Fruit fly (Drosophila melanogaster) whole organism, prepupa: ENCODE results near the gene CG12017.

Source experiments
- CG10669 ChIP-seq: fragments of 200-800 bp; sonication (Bioruptor generic); optimal IDR thresholded peaks from 3 replicates; lab custom pipeline; 2018; ENCODE audit warnings: missing biosample characterization, mild to moderate bottlenecking, missing genetic modification characterization, moderate library complexity
- CG11294 ChIP-seq: fragments of 200-800 bp; sonication (Bioruptor generic); IDR thresholded peaks from 2 replicates; pipeline ENCODE4 v1.3.6; 2022; ENCODE audit warnings: missing biosample characterization, missing genetic modification characterization
- CG11902 ChIP-seq: fragments of 200-800 bp; sonication (Bioruptor generic); optimal IDR thresholded peaks from 3 replicates; lab custom pipeline; 2016; ENCODE audit warnings: missing biosample characterization, missing genetic modification characterization
- CG15336 ChIP-seq: fragments of 200-800 bp; sonication (Bioruptor generic); IDR thresholded peaks from 2 replicates; pipeline ENCODE4 v1.3.6; 2022; ENCODE audit warnings: missing biosample characterization, missing genetic modification characterization
- CG1621 ChIP-seq: fragments of 200-800 bp; sonication (Bioruptor generic); optimal IDR thresholded peaks from 3 replicates; lab custom pipeline; 2018; ENCODE audit warnings: missing biosample characterization, mild to moderate bottlenecking, missing genetic modification characterization
- CG16779 ChIP-seq: fragments of 200-800 bp; sonication (Bioruptor generic); optimal IDR thresholded peaks from 3 replicates; lab custom pipeline; 2017; ENCODE audit warnings: missing biosample characterization, mild to moderate bottlenecking, missing genetic modification characterization
- CG31627 ChIP-seq: fragments of 200-800 bp; sonication (Bioruptor generic); optimal IDR thresholded peaks from 3 replicates; lab custom pipeline; 2016; ENCODE audit warnings: missing biosample characterization, missing genetic modification characterization
- CG32006 ChIP-seq: fragments of 200-800 bp; sonication (Bioruptor generic); optimal IDR thresholded peaks from 3 replicates; lab custom pipeline; 2017; ENCODE audit warnings: missing biosample characterization, mild to moderate bottlenecking, missing genetic modification characterization
- CG34406 ChIP-seq: fragments of 200-800 bp; sonication (Bioruptor generic); optimal IDR thresholded peaks from 3 replicates; lab custom pipeline; 2016; ENCODE audit warnings: missing biosample characterization, missing genetic modification characterization
- CG3919 ChIP-seq: fragments of 200-800 bp; sonication (Bioruptor generic); optimal IDR thresholded peaks from 3 replicates; lab custom pipeline; 2016; ENCODE audit warnings: missing biosample characterization, missing genetic modification characterization
- CG4318 ChIP-seq: fragments of 200-800 bp; sonication (Bioruptor generic); optimal IDR thresholded peaks from 3 replicates; lab custom pipeline; 2017; ENCODE audit warnings: missing biosample characterization, mild to moderate bottlenecking, missing genetic modification characterization
- CG6163 ChIP-seq: fragments of 200-800 bp; sonication (Bioruptor generic); IDR thresholded peaks from 3 replicates; pipeline ENCODE4 v1.3.6; 2022; ENCODE audit warnings: missing biosample characterization, missing genetic modification characterization
- CG6792 ChIP-seq: fragments of 200-800 bp; sonication (Bioruptor generic); optimal IDR thresholded peaks from 3 replicates; lab custom pipeline; 2016; ENCODE audit warnings: missing biosample characterization, missing genetic modification characterization
- CG6808 ChIP-seq: fragments of 200-800 bp; sonication (Bioruptor generic); optimal IDR thresholded peaks from 3 replicates; lab custom pipeline; 2017; ENCODE audit warnings: missing biosample characterization, missing genetic modification characterization, mild to moderate bottlenecking, moderate library complexity, missing genetic modification reagents
- CG7368 ChIP-seq: fragments of 200-800 bp; sonication (Bioruptor generic); optimal IDR thresholded peaks from 3 replicates; lab custom pipeline; 2016; ENCODE audit warnings: missing biosample characterization, missing genetic modification characterization
- CG8319 ChIP-seq: fragments of 200-800 bp; sonication (Bioruptor generic); optimal IDR thresholded peaks from 3 replicates; lab custom pipeline; 2016; ENCODE audit warnings: missing biosample characterization, missing genetic modification characterization
- CG8632 ChIP-seq: fragments of 200-800 bp; sonication (Bioruptor generic); optimal IDR thresholded peaks from 3 replicates; lab custom pipeline; 2016; ENCODE audit warnings: missing biosample characterization, missing genetic modification characterization
- Eip75B ChIP-seq: fragments of 200-800 bp; sonication (Bioruptor generic); optimal IDR thresholded peaks from 3 replicates; lab custom pipeline; 2016; ENCODE audit warnings: missing biosample characterization, missing genetic modification characterization
- Eip78C ChIP-seq: fragments of 200-800 bp; sonication (Bioruptor generic); peaks from one replicate; lab custom pipeline; 2016; ENCODE audit warnings: missing biosample characterization, missing genetic modification characterization
- Eip93F ChIP-seq: fragments of 200-800 bp; sonication (Bioruptor generic); optimal IDR thresholded peaks from 2 replicates; lab custom pipeline; 2016; ENCODE audit warnings: missing biosample characterization, mild to moderate bottlenecking, missing genetic modification characterization
- Ets96B ChIP-seq: fragments of 200-800 bp; optimal IDR thresholded peaks from 2 replicates; lab custom pipeline; 2019; ENCODE audit warnings: missing biosample characterization, mild to moderate bottlenecking, missing genetic modification characterization, moderate library complexity
- Gug ChIP-seq: fragments of 200-800 bp; sonication (Bioruptor generic); IDR thresholded peaks from 2 replicates; pipeline ENCODE4 v1.3.6; 2022; ENCODE audit warnings: missing biosample characterization, missing genetic modification characterization
- Hr38 ChIP-seq: sonication (Bioruptor generic); optimal IDR thresholded peaks from 2 replicates; lab custom pipeline; 2016; ENCODE audit warnings: missing biosample characterization, missing genetic modification characterization
- Hr4 ChIP-seq: fragments of 200-800 bp; sonication (Bioruptor generic); optimal IDR thresholded peaks from 3 replicates; lab custom pipeline; 2016; ENCODE audit warnings: missing biosample characterization, missing genetic modification characterization
- Lpt ChIP-seq: fragments of 200-800 bp; sonication (Bioruptor generic); optimal IDR thresholded peaks from 3 replicates; lab custom pipeline; 2016; ENCODE audit warnings: missing biosample characterization, missing genetic modification characterization
- Met ChIP-seq: fragments of 200-800 bp; sonication (Bioruptor generic); optimal IDR thresholded peaks from 3 replicates; lab custom pipeline; 2016; ENCODE audit warnings: missing biosample characterization, missing genetic modification characterization
- OdsH ChIP-seq: fragments of 200-800 bp; sonication (Bioruptor generic); optimal IDR thresholded peaks from 3 replicates; lab custom pipeline; 2016; ENCODE audit warnings: missing biosample characterization, missing genetic modification characterization
- Sox14 ChIP-seq: fragments of 200-800 bp; sonication (Bioruptor generic); optimal IDR thresholded peaks from 3 replicates; lab custom pipeline; 2016; ENCODE audit warnings: missing biosample characterization, missing genetic modification characterization
- Sox15 ChIP-seq: fragments of 200-800 bp; sonication (Bioruptor generic); optimal IDR thresholded peaks from 3 replicates; lab custom pipeline; 2016; ENCODE audit warnings: missing biosample characterization, missing genetic modification characterization
- achi ChIP-seq: fragments of 200-800 bp; sonication (Bioruptor generic); optimal IDR thresholded peaks from 3 replicates; lab custom pipeline; 2016; ENCODE audit warnings: missing biosample characterization, missing genetic modification characterization
- acj6 ChIP-seq: fragments of 200-800 bp; sonication (Bioruptor generic); optimal IDR thresholded peaks from 3 replicates; lab custom pipeline; 2016; ENCODE audit warnings: missing biosample characterization, missing genetic modification characterization
- cyc ChIP-seq: fragments of 200-800 bp; sonication (Bioruptor generic); optimal IDR thresholded peaks from 3 replicates; lab custom pipeline; 2016; ENCODE audit warnings: missing biosample characterization, missing genetic modification characterization
- dsx ChIP-seq: fragments of 200-800 bp; optimal IDR thresholded peaks from 3 replicates; lab custom pipeline; 2019; ENCODE audit warnings: missing biosample characterization, mild to moderate bottlenecking, missing genetic modification characterization, moderate library complexity; ENCODE audit not compliant: poor library complexity, severe bottlenecking
- esn ChIP-seq: fragments of 200-800 bp; sonication (Bioruptor generic); optimal IDR thresholded peaks from 2 replicates; lab custom pipeline; 2016; ENCODE audit warnings: missing biosample characterization, mild to moderate bottlenecking, missing genetic modification characterization, moderate library complexity
- fd59A ChIP-seq: fragments of 200-800 bp; sonication (Bioruptor generic); optimal IDR thresholded peaks from 2 replicates; lab custom pipeline; 2017; ENCODE audit warnings: missing biosample characterization, mild to moderate bottlenecking, missing genetic modification characterization, missing genetic modification reagents
- fd85E ChIP-seq: fragments of 200-800 bp; sonication (Bioruptor generic); optimal IDR thresholded peaks from 3 replicates; lab custom pipeline; 2016; ENCODE audit warnings: missing biosample characterization, missing genetic modification characterization
- fkh ChIP-seq: fragments of 200-800 bp; sonication (Bioruptor generic); optimal IDR thresholded peaks from 3 replicates; lab custom pipeline; 2017; ENCODE audit warnings: missing biosample characterization, mild to moderate bottlenecking, missing genetic modification characterization, moderate library complexity
- net ChIP-seq: fragments of 200-800 bp; sonication (Bioruptor generic); optimal IDR thresholded peaks from 3 replicates; lab custom pipeline; 2016; ENCODE audit warnings: missing biosample characterization, missing genetic modification characterization
- ss ChIP-seq, 2 experiments: fragments of 200-800 bp; sonication (Bioruptor generic); optimal IDR thresholded peaks; 2 replicates in 1 of 2; 3 replicates in 1 of 2; lab custom pipeline; 2017 to 2018; ENCODE audit warnings: mild to moderate bottlenecking in 2 of 2, missing biosample characterization in 2 of 2, missing genetic modification characterization in 2 of 2, moderate library complexity in 1 of 2
- svp ChIP-seq: fragments of 200-800 bp; sonication (Bioruptor generic); peaks from one replicate; lab custom pipeline; 2016; ENCODE audit warnings: missing biosample characterization, missing genetic modification characterization
- vri ChIP-seq: fragments of 200-800 bp; sonication (Bioruptor generic); optimal IDR thresholded peaks from 3 replicates; lab custom pipeline; 2016; ENCODE audit warnings: missing biosample characterization, mild to moderate bottlenecking, missing genetic modification characterization

Gene CG12017

DNA sequence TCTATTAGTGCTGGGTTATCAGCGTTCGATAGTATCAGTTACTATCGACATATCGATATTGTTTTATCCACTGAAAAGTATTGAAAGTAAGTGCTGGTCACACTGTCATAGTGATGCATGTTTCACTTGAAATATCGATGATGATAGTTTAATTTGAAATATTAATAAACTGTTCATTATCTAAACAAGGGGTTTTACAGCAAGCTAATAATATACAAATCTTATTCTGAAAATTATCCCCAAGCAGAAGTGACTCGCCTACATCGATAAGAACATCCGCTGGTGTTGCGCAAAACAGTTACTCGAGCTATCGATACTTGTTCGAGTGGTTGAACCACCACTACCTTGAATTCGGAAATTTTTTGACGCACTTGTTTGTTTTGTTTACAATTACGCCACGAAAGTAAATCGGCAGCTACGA lies 39.2 kb downstream of the CG12017 start, which contains the start of the genes PIG-C, CG12016 and Dpm2 (continued):
- TF ChIP-seq Hr4 (GFP tag; lab: Kevin White, UChicago) (peak; percentile 62), CG15336 (GFP tag; lab: Robert Waterston, UW) (no peak), cyc (GFP tag; lab: Kevin White, UChicago) (peak; percentile 70), Hr38 (no peak), vri (GFP tag; lab: Kevin White, UChicago) (peak; percentile 56), CG11902 (peak; percentile 45), Sox14 (GFP tag; lab: Kevin White, UChicago) (peak; percentile 78), CG4318 (GFP tag; lab: Kevin White, UChicago) (no peak)

dm6 chr3L:3319992-3320732 lies 40.1 kb downstream of the CG12017 start:
- TF ChIP-seq Hr4 (GFP tag; lab: Kevin White, UChicago): peak; percentile 55
- TF ChIP-seq CG32006 (GFP tag; lab: Kevin White, UChicago): peak; percentile 38
- TF ChIP-seq CG10669 (GFP tag; lab: Kevin White, UChicago): peak; percentile 21
- peak; percentile 19 for TF ChIP-seq acj6
- TF ChIP-seq CG15336 (GFP tag; lab: Robert Waterston, UW): 0 out of 2 replicates have a peak, but pooled peaks have one; percentile 36
- TF ChIP-seq dsx (GFP tag; lab: Kevin White, UChicago): peak; percentile 24
- peak; percentile 25 for TF ChIP-seq OdsH (GFP tag; lab: Kevin White, UChicago)
- TF ChIP-seq Ets96B (tag; lab: Kevin White, UChicago): no peak
- no peak for TF ChIP-seq CG34406 (GFP tag; lab: Kevin White, UChicago)
- TF ChIP-seq CG31627 (GFP tag; lab: Kevin White, UChicago): no peak
- peak; percentile 100 for TF ChIP-seq svp (GFP tag; lab: Kevin White, UChicago)
- peak; percentile 75 for TF ChIP-seq Eip78C (GFP tag; lab: Kevin White, UChicago)
- TF ChIP-seq Lpt (GFP tag; lab: Kevin White, UChicago): no peak
- TF ChIP-seq Met (GFP tag; lab: Kevin White, UChicago): no peak
- no peak for TF ChIP-seq CG11294
- TF ChIP-seq CG6163 (GFP tag; lab: Robert Waterston, UW): 0 out of 3 replicates have a peak, but pooled peaks have one; percentile 41
- TF ChIP-seq CG3919: peak; percentile 25
- peak; percentile 10 for TF ChIP-seq esn (GFP tag; lab: Kevin White, UChicago)
- peak; percentile 22 for TF ChIP-seq Eip75B (GFP tag; lab: Kevin White, UChicago)
- peak; percentile 5 for TF ChIP-seq CG6808 (GFP tag; lab: Kevin White, UChicago)

dm6 chr3L:3325597-3325924 lies 45.5 kb downstream of the CG12017 start:
- no peak for TF ChIP-seq CG1621

dm6 chr3L:3325925-3326903 lies 46.2 kb downstream of the CG12017 start, which contains the start of gene Gtpx:
Gtpx (plus strand) TSS chr3L:3326265.
- peak; percentile 14 for TF ChIP-seq CG7368 (GFP tag; lab: Kevin White, UChicago)
- TF ChIP-seq fkh: peak; percentile 62
- TF ChIP-seq CG16779 (tag; lab: Kevin White, UChicago): peak; percentile 54
- peak; percentile 8; the same call in 1 of the 2 replicates for TF ChIP-seq CG11294
- no peak for TF ChIP-seq CG32006 (GFP tag; lab: Kevin White, UChicago)
- TF ChIP-seq fd59A (GFP tag; lab: Kevin White, UChicago): no peak
- TF ChIP-seq achi (GFP tag; lab: Kevin White, UChicago): peak; percentile 14
- peak; percentile 48 for TF ChIP-seq Sox14 (GFP tag; lab: Kevin White, UChicago)
- TF ChIP-seq CG3919: peak; percentile 46
- no peak for TF ChIP-seq CG8319 (GFP tag; lab: Kevin White, UChicago)
- TF ChIP-seq fd85E (GFP tag; lab: Kevin White, UChicago): no peak
- peak; percentile 15 for TF ChIP-seq net (GFP tag; lab: Kevin White, UChicago)
- no peak for TF ChIP-seq acj6
- TF ChIP-seq Gug: no peak
- peak; percentile 39 for TF ChIP-seq Eip93F
- peak; percentile 98 for TF ChIP-seq vri (GFP tag; lab: Kevin White, UChicago)
- TF ChIP-seq Eip78C (GFP tag; lab: Kevin White, UChicago): peak; percentile 66
- TF ChIP-seq ss (GFP tag; optimal IDR thresholded peaks at IDR 0.05; lab: Kevin White, UChicago): peak; percentile 74 to 77
- no peak for TF ChIP-seq Lpt (GFP tag; lab: Kevin White, UChicago)
- TF ChIP-seq CG8632: peak; percentile 22
- TF ChIP-seq CG34406 (GFP tag; lab: Kevin White, UChicago): peak; percentile 33
- TF ChIP-seq Sox15 (GFP tag; lab: Kevin White, UChicago): peak; percentile 42
- peak; percentile 97 for TF ChIP-seq svp (GFP tag; lab: Kevin White, UChicago)
- TF ChIP-seq CG6792: peak; percentile 56
